Fruit fly (Drosophila melanogaster): ENCODE measurements around the gene CG44006.

dm6 chr3L:18018988-18019387 is 51.0 kb downstream of the CG44006 start:
- no peak for TF ChIP-seq CG34367 (tag; optimal IDR thresholded peaks at IDR 0.05)
- no peak for TF ChIP-seq CG14655 (GFP tag; optimal IDR thresholded peaks at IDR 0.05)
- no peak for TF ChIP-seq CG4496 (GFP tag; IDR thresholded peaks at IDR 0.05)
- TF ChIP-seq Ets98B (GFP tag; IDR thresholded peaks at IDR 0.05), result no peak
